Worm (Caenorhabditis elegans) whole organism, L2 larva: Measurements from ENCODE around the gene egl-20.

ENCODE experiments used
- C34F6.9 ChIP-seq: fragments of 150-350 bp; optimal IDR thresholded peaks from 2 replicates; lab custom pipeline; 2014; ENCODE audit warnings: missing biosample characterization, missing genetic modification characterization
- F13H6.1 ChIP-seq: sonication (generic microtip); optimal IDR thresholded peaks from 2 replicates; lab custom pipeline; 2016; ENCODE audit warnings: missing genetic modification characterization, missing compliant biosample characterization
- R02D3.7 ChIP-seq: fragments of 150-350 bp; optimal IDR thresholded peaks from 2 replicates; lab custom pipeline; 2014; ENCODE audit warnings: missing biosample characterization, missing genetic modification characterization
- Y55F3AM.14 ChIP-seq: fragments of 200-800 bp; sonication (Bioruptor generic); optimal IDR thresholded peaks from 2 replicates; lab custom pipeline; 2018; ENCODE audit warnings: mild to moderate bottlenecking, missing genetic modification characterization, missing compliant biosample characterization
- ZK546.5 ChIP-seq: sonication (generic microtip); optimal IDR thresholded peaks from 2 replicates; lab custom pipeline; 2017; ENCODE audit warnings: missing biosample characterization, missing genetic modification characterization
- alr-1 ChIP-seq: fragments of 150-350 bp; optimal IDR thresholded peaks from 2 replicates; lab custom pipeline; 2014; ENCODE audit warnings: missing biosample characterization, missing genetic modification characterization
- aly-2 ChIP-seq: fragments of 150-350 bp; optimal IDR thresholded peaks from 2 replicates; lab custom pipeline; 2014; ENCODE audit warnings: missing biosample characterization, missing genetic modification characterization
- ceh-82 ChIP-seq: fragments of 150-350 bp; optimal IDR thresholded peaks from 2 replicates; lab custom pipeline; 2014; ENCODE audit warnings: missing biosample characterization, missing genetic modification characterization
- crh-2 ChIP-seq: sonication (generic microtip); optimal IDR thresholded peaks from 2 replicates; lab custom pipeline; 2017; ENCODE audit warnings: missing biosample characterization, missing genetic modification characterization
- elt-1 ChIP-seq: fragments of 150-350 bp; optimal IDR thresholded peaks from 2 replicates; lab custom pipeline; 2014; ENCODE audit warnings: missing biosample characterization, missing genetic modification characterization
- elt-3 ChIP-seq: sonication (generic microtip); optimal IDR thresholded peaks from 2 replicates; lab custom pipeline; 2017; ENCODE audit warnings: missing biosample characterization, missing genetic modification characterization
- fos-1 ChIP-seq: fragments of 150-350 bp; optimal IDR thresholded peaks from 2 replicates; lab custom pipeline; 2014; ENCODE audit warnings: missing biosample characterization, missing genetic modification characterization
- gmeb-1 ChIP-seq: fragments of 150-350 bp; optimal IDR thresholded peaks from 2 replicates; lab custom pipeline; 2014; ENCODE audit warnings: missing biosample characterization, missing genetic modification characterization
- lin-11 ChIP-seq: fragments of 150-350 bp; sonication (generic microtip); optimal IDR thresholded peaks from 2 replicates; lab custom pipeline; 2014; ENCODE audit warnings: missing biosample characterization, missing genetic modification characterization, inconsistent platforms, mixed read lengths
- lin-13 ChIP-seq: fragments of 150-350 bp; optimal IDR thresholded peaks from 2 replicates; lab custom pipeline; 2014; ENCODE audit warnings: missing biosample characterization, missing genetic modification reagents, missing genetic modification characterization
- lsy-2 ChIP-seq, 2 experiments: fragments of 150-350 bp in 1 of 2; sonication (generic microtip) in 1 of 2; optimal IDR thresholded peaks; 2 replicates each; lab custom pipeline; 2014 to 2017; ENCODE audit warnings: missing biosample characterization in 2 of 2, missing genetic modification characterization in 2 of 2
- mab-5 ChIP-seq: fragments of 150-350 bp; optimal IDR thresholded peaks from 2 replicates; lab custom pipeline; 2014; ENCODE audit warnings: missing biosample characterization, missing genetic modification characterization
- mbf-1 ChIP-seq: sonication (generic microtip); optimal IDR thresholded peaks from 2 replicates; lab custom pipeline; 2017; ENCODE audit warnings: missing biosample characterization, missing genetic modification characterization
- mdl-1 ChIP-seq, 2 experiments: fragments of 150-350 bp in 1 of 2; sonication (generic microtip) in 1 of 2; optimal IDR thresholded peaks; 2 replicates each; lab custom pipeline; 2017; ENCODE audit warnings: missing biosample characterization in 2 of 2, missing genetic modification characterization in 2 of 2
- nhr-10 ChIP-seq: sonication (generic microtip); optimal IDR thresholded peaks from 2 replicates; lab custom pipeline; 2017; ENCODE audit warnings: missing biosample characterization, missing genetic modification characterization
- nhr-11 ChIP-seq: fragments of 150-350 bp; optimal IDR thresholded peaks from 2 replicates; lab custom pipeline; 2014; ENCODE audit warnings: missing biosample characterization, missing genetic modification characterization
- nhr-12 ChIP-seq: fragments of 150-350 bp; optimal IDR thresholded peaks from 2 replicates; lab custom pipeline; 2014; ENCODE audit warnings: missing biosample characterization, missing genetic modification characterization
- nhr-129 ChIP-seq: fragments of 150-350 bp; optimal IDR thresholded peaks from 2 replicates; lab custom pipeline; 2014; ENCODE audit warnings: missing biosample characterization, missing genetic modification characterization
- nhr-23 ChIP-seq: fragments of 150-350 bp; optimal IDR thresholded peaks from 2 replicates; lab custom pipeline; 2014; ENCODE audit warnings: missing biosample characterization, missing genetic modification reagents, missing genetic modification characterization
- nhr-237 ChIP-seq: fragments of 150-350 bp; optimal IDR thresholded peaks from 2 replicates; lab custom pipeline; 2014; ENCODE audit warnings: missing biosample characterization, missing genetic modification characterization
- nhr-25 ChIP-seq: fragments of 150-350 bp; sonication (generic microtip); optimal IDR thresholded peaks from 3 replicates; lab custom pipeline; 2014; ENCODE audit warnings: missing biosample characterization, missing genetic modification characterization
- nhr-77 ChIP-seq: fragments of 150-350 bp; optimal IDR thresholded peaks from 2 replicates; lab custom pipeline; 2014; ENCODE audit warnings: missing biosample characterization, missing genetic modification characterization
- peb-1 ChIP-seq: fragments of 150-350 bp; optimal IDR thresholded peaks from 2 replicates; lab custom pipeline; 2014; ENCODE audit warnings: missing biosample characterization, missing genetic modification characterization
- sem-4 ChIP-seq: fragments of 150-350 bp; optimal IDR thresholded peaks from 2 replicates; lab custom pipeline; 2014; ENCODE audit warnings: missing biosample characterization, missing genetic modification reagents, missing genetic modification characterization
- skn-1 ChIP-seq: sonication (generic microtip); optimal IDR thresholded peaks from 2 replicates; lab custom pipeline; 2017; ENCODE audit warnings: missing biosample characterization, missing genetic modification characterization
- sma-9 ChIP-seq, 2 experiments: fragments of 150-350 bp in 1 of 2; sonication (generic microtip) in 1 of 2; optimal IDR thresholded peaks; 2 replicates each; lab custom pipeline; 2014 to 2016; ENCODE audit warnings: missing genetic modification characterization in 2 of 2, mild to moderate bottlenecking in 1 of 2, missing biosample characterization in 1 of 2, missing compliant biosample characterization in 1 of 2, missing genetic modification reagents in 1 of 2, moderate library complexity in 1 of 2
- snpc-4 ChIP-seq: fragments of 150-350 bp; optimal IDR thresholded peaks from 2 replicates; lab custom pipeline; 2014; ENCODE audit warnings: missing biosample characterization, missing genetic modification characterization
- unc-39 ChIP-seq: fragments of 150-350 bp; optimal IDR thresholded peaks from 2 replicates; lab custom pipeline; 2014; ENCODE audit warnings: missing biosample characterization, missing genetic modification characterization
- unc-62 ChIP-seq: fragments of 150-350 bp; optimal IDR thresholded peaks from 2 replicates; lab custom pipeline; 2014; ENCODE audit warnings: missing biosample characterization, missing genetic modification reagents, missing genetic modification characterization
- zag-1 ChIP-seq: fragments of 150-350 bp; optimal IDR thresholded peaks from 2 replicates; lab custom pipeline; 2014; ENCODE audit warnings: missing biosample characterization, missing genetic modification characterization
- ztf-1 ChIP-seq: fragments of 200-800 bp; sonication (Bioruptor generic); conservative IDR thresholded peaks from 2 replicates; pipeline ENCODE4 v1.3.6; 2022; ENCODE audit warnings: missing genetic modification characterization, missing compliant biosample characterization
- ztf-11 ChIP-seq: sonication (generic microtip); optimal IDR thresholded peaks from 2 replicates; lab custom pipeline; 2017; ENCODE audit warnings: missing biosample characterization, missing genetic modification characterization
- ztf-4 ChIP-seq: fragments of 150-350 bp; optimal IDR thresholded peaks from 2 replicates; lab custom pipeline; 2014; ENCODE audit warnings: missing biosample characterization, missing genetic modification characterization

egl-20 gene

ce11 chrIV:9825196-9825744 lies 9.9 kb upstream of the egl-20 start, which contains the start of gene mtr-4:
Gene mtr-4, plus strand, starts transcription at chrIV:9825694.
- TF ChIP-seq nhr-129 (tag; lab: Kevin White, UChicago): peak; percentile 30
- peak; percentile 44 for TF ChIP-seq fos-1 (tag; lab: Kevin White, UChicago)
- no peak for TF ChIP-seq unc-39 (tag; lab: Kevin White, UChicago)
- TF ChIP-seq nhr-23 (tag; lab: Kevin White, UChicago): no peak
- no peak for TF ChIP-seq aly-2 (tag; lab: Kevin White, UChicago)
- no peak for TF ChIP-seq lin-11 (tag; lab: Kevin White, UChicago)
- TF ChIP-seq Y55F3AM.14 (GFP tag; lab: Kevin White, UChicago): no peak
- peak; percentile 50 for TF ChIP-seq C34F6.9 (tag; lab: Kevin White, UChicago)
- TF ChIP-seq elt-1 (tag; lab: Kevin White, UChicago): no peak

- TF ChIP-seq R02D3.7 (tag; lab: Kevin White, UChicago) (no peak), F13H6.1 (tag; lab: Kevin White, UChicago) (no peak), snpc-4 (tag; lab: Kevin White, UChicago) (no peak), lin-13 (no peak), ztf-1 (GFP tag; lab: Robert Waterston, UW) (no peak), nhr-129 (tag; lab: Kevin White, UChicago) (no peak), Y55F3AM.14 (GFP tag; lab: Kevin White, UChicago) (no peak), unc-62 (no peak), sem-4 (tag; lab: Kevin White, UChicago) (no peak), zag-1 (tag; lab: Kevin White, UChicago) (no peak)
Measured at ce11 chrIV:9824480-9824879, 9.1 kb upstream of the egl-20 start, which contains the start of gene catp-6. Gene catp-6, minus strand, starts transcription at chrIV:9824580.

ce11 chrIV:9822585-9822984 lies 7.3 kb upstream of the egl-20 start:
- TF ChIP-seq mab-5 (tag; lab: Kevin White, UChicago): no peak
- no peak for TF ChIP-seq mdl-1 (tag; optimal IDR thresholded peaks at IDR 0.05; lab: Kevin White, UChicago)
- no peak for TF ChIP-seq nhr-237 (tag; lab: Kevin White, UChicago)
- TF ChIP-seq alr-1 (tag; lab: Kevin White, UChicago): no peak
- TF ChIP-seq elt-1 (tag; lab: Kevin White, UChicago): no peak
- no peak for TF ChIP-seq C34F6.9 (tag; lab: Kevin White, UChicago)
- TF ChIP-seq crh-2 (tag; lab: Kevin White, UChicago): no peak

- TF ChIP-seq elt-1 (tag; lab: Kevin White, UChicago): no peak
- TF ChIP-seq elt-3 (tag; lab: Kevin White, UChicago): no peak
- no peak for TF ChIP-seq peb-1
- TF ChIP-seq nhr-77: no peak
- no peak for TF ChIP-seq F13H6.1 (tag; lab: Kevin White, UChicago)
Measured at ce11 chrIV:9821621-9822020, 6.3 kb upstream of the egl-20 start, which contains the start of gene col-123. Gene col-123, plus strand, starts transcription at chrIV:9821921.

- no peak for TF ChIP-seq skn-1 (tag; lab: Kevin White, UChicago)
- TF ChIP-seq nhr-10: no peak
- TF ChIP-seq unc-39 (tag; lab: Kevin White, UChicago): no peak
- no peak for TF ChIP-seq ztf-1 (GFP tag; lab: Robert Waterston, UW)
- TF ChIP-seq ztf-11 (tag; lab: Kevin White, UChicago): no peak
- TF ChIP-seq alr-1 (tag; lab: Kevin White, UChicago): no peak
- no peak for TF ChIP-seq Y55F3AM.14 (GFP tag; lab: Kevin White, UChicago)
- no peak for TF ChIP-seq lsy-2 (tag; optimal IDR thresholded peaks at IDR 0.05; lab: Kevin White, UChicago)
Measured at ce11 chrIV:9811487-9811886, 3.8 kb downstream of the egl-20 start.

DNA sequence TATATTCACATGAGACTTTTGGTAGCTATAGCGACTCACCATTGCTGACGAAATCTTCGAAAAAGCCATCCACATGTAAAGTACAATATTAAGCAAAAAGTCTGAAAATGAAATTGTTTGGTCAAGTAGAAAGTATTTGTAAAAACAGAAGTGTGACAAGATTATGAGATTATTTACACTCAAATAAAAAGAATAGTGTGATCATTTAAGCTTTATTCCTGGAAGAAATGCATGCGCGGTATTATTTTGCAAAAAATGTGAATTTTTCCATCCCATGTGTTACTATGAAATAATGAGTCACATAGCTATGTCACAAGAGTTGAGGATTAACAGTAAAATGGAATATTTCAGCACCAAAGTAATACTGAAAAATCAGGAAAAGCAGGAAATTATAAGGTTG lies 4.7 kb downstream of the egl-20 start, which contains the start of gene dct-15:
dct-15 (minus strand) TSS at position 101 of the 400 bp plus-strand sequence.
- TF ChIP-seq sma-9 (GFP tag; optimal IDR thresholded peaks at IDR 0.05; lab: Kevin White, UChicago): no peak
- TF ChIP-seq sma-9 (tag; optimal IDR thresholded peaks at IDR 0.05; lab: Kevin White, UChicago): no peak
- TF ChIP-seq nhr-25: no peak
- TF ChIP-seq aly-2 (tag; lab: Kevin White, UChicago): no peak
- no peak for TF ChIP-seq gmeb-1 (tag; lab: Kevin White, UChicago)
- no peak for TF ChIP-seq ztf-4 (tag; lab: Kevin White, UChicago)
- no peak for TF ChIP-seq F13H6.1 (tag; lab: Kevin White, UChicago)
- no peak for TF ChIP-seq nhr-11 (tag; lab: Kevin White, UChicago)
- TF ChIP-seq ceh-82 (tag; lab: Kevin White, UChicago): no peak
- TF ChIP-seq ztf-11 (tag; lab: Kevin White, UChicago): no peak
- TF ChIP-seq snpc-4 (tag; lab: Kevin White, UChicago): no peak
- TF ChIP-seq nhr-12: no peak
- no peak for TF ChIP-seq ZK546.5
- TF ChIP-seq unc-62: no peak
- no peak for TF ChIP-seq Y55F3AM.14 (GFP tag; lab: Kevin White, UChicago)
- TF ChIP-seq mbf-1 (tag; lab: Kevin White, UChicago): no peak
- no peak for TF ChIP-seq alr-1 (tag; lab: Kevin White, UChicago)
- TF ChIP-seq fos-1 (tag; lab: Kevin White, UChicago): no peak
